Worm (Caenorhabditis elegans) whole organism, L4 larva: Measurements from ENCODE around the gene F09C6.14.
A peak's percentile ranks its signal among the peaks of the same experiment; 100 is the strongest.

Source experiments
- F37D6.2 ChIP-seq: sonication (generic microtip); optimal IDR thresholded peaks from 2 replicates; lab custom pipeline; 2016; ENCODE audit warnings: mild to moderate bottlenecking, missing genetic modification characterization, missing compliant biosample characterization
- F44E2.7 ChIP-seq: fragments of 200-800 bp; sonication (Bioruptor generic); IDR thresholded peaks from 2 replicates; pipeline ENCODE4 v2.1.2; 2022; ENCODE audit warnings: missing genetic modification characterization, missing compliant biosample characterization
- F49E8.2 ChIP-seq: sonication (generic microtip); optimal IDR thresholded peaks from 2 replicates; lab custom pipeline; 2016; ENCODE audit warnings: missing compliant biosample characterization, mild to moderate bottlenecking, missing genetic modification characterization, borderline replicate concordance
- R02D3.7 ChIP-seq: fragments of 150-350 bp; sonication (generic microtip); optimal IDR thresholded peaks from 3 replicates; lab custom pipeline; 2014; ENCODE audit warnings: missing biosample characterization, missing genetic modification characterization
- ZK337.2 ChIP-seq: fragments of 200-800 bp; sonication (Bioruptor generic); IDR thresholded peaks from 2 replicates; pipeline ENCODE4 v1.3.6; 2022; ENCODE audit warnings: missing genetic modification reagents, missing genetic modification characterization, missing compliant biosample characterization
- aha-1 ChIP-seq: fragments of 150-350 bp; peaks from one replicate; lab custom pipeline; 2014; ENCODE audit warnings: missing biosample characterization, missing genetic modification characterization
- aly-2 ChIP-seq: sonication (generic microtip); optimal IDR thresholded peaks from 2 replicates; lab custom pipeline; 2018; ENCODE audit warnings: missing biosample characterization, missing genetic modification characterization
- ceh-28 ChIP-seq: fragments of 150-350 bp; optimal IDR thresholded peaks from 2 replicates; lab custom pipeline; 2014; ENCODE audit warnings: missing biosample characterization, missing genetic modification reagents, missing genetic modification characterization
- ceh-32 ChIP-seq: sonication (generic microtip); optimal IDR thresholded peaks from 2 replicates; lab custom pipeline; 2016; ENCODE audit warnings: mild to moderate bottlenecking, missing genetic modification characterization, missing compliant biosample characterization; ENCODE audit not compliant: poor library complexity
- ceh-44 ChIP-seq: fragments of 200-800 bp; sonication (Bioruptor generic); IDR thresholded peaks from 2 replicates; pipeline ENCODE4 v1.3.6; 2022; ENCODE audit warnings: missing genetic modification reagents, missing genetic modification characterization, missing compliant biosample characterization
- ces-1 ChIP-seq: fragments of 150-350 bp; sonication (generic microtip); optimal IDR thresholded peaks from 4 replicates; lab custom pipeline; 2014; ENCODE audit warnings: missing biosample characterization, missing genetic modification reagents, missing genetic modification characterization
- ctbp-1 ChIP-seq: fragments of 200-800 bp; sonication (Bioruptor generic); IDR thresholded peaks from 2 replicates; pipeline ENCODE4 v1.3.6; 2022; ENCODE audit warnings: missing genetic modification reagents, missing genetic modification characterization, missing compliant biosample characterization
- daf-16 ChIP-seq, 3 experiments: sonication (generic microtip); optimal IDR thresholded peaks; 2 replicates each; lab custom pipeline; 2016 to 2017; ENCODE audit warnings: missing genetic modification characterization in 3 of 3, missing genetic modification reagents in 3 of 3, mild to moderate bottlenecking in 2 of 3, missing compliant biosample characterization in 2 of 3, missing biosample characterization in 1 of 3, moderate library complexity in 1 of 3
- daf-19 ChIP-seq: fragments of 200-800 bp; sonication (Bioruptor generic); conservative IDR thresholded peaks from 2 replicates; pipeline ENCODE4 v1.3.6; 2022; ENCODE audit warnings: missing genetic modification characterization, missing compliant biosample characterization
- dve-1 ChIP-seq: sonication (generic microtip); optimal IDR thresholded peaks from 2 replicates; lab custom pipeline; 2017; ENCODE audit warnings: antibody characterized with exemption, mild to moderate bottlenecking, missing genetic modification characterization, missing compliant biosample characterization; ENCODE audit not compliant: insufficient read depth
- egl-27 ChIP-seq: sonication (generic microtip); optimal IDR thresholded peaks from 3 replicates; lab custom pipeline; 2017; ENCODE audit warnings: missing biosample characterization, missing genetic modification reagents, missing genetic modification characterization
- fos-1 ChIP-seq: fragments of 150-350 bp; optimal IDR thresholded peaks from 2 replicates; lab custom pipeline; 2014; ENCODE audit warnings: missing biosample characterization, missing genetic modification characterization
- hlh-30 ChIP-seq: sonication (generic microtip); optimal IDR thresholded peaks from 2 replicates; lab custom pipeline; 2017; ENCODE audit warnings: antibody characterized with exemption, mild to moderate bottlenecking, missing genetic modification characterization, missing compliant biosample characterization; ENCODE audit not compliant: insufficient read depth
- lim-7 ChIP-seq: fragments of 200-800 bp; sonication (Bioruptor generic); IDR thresholded peaks from 2 replicates; pipeline ENCODE4 v1.3.6; 2022; ENCODE audit warnings: missing genetic modification characterization, missing compliant biosample characterization
- lin-1 ChIP-seq: fragments of 200-800 bp; sonication (Bioruptor generic); IDR thresholded peaks from 2 replicates; pipeline ENCODE4 v1.3.6; 2022; ENCODE audit warnings: missing genetic modification reagents, missing genetic modification characterization, missing compliant biosample characterization
- lin-13 ChIP-seq: fragments of 150-350 bp; optimal IDR thresholded peaks from 2 replicates; lab custom pipeline; 2014; ENCODE audit warnings: missing biosample characterization, missing genetic modification reagents, missing genetic modification characterization
- lin-38 ChIP-seq: fragments of 200-800 bp; sonication (Bioruptor generic); IDR thresholded peaks from 2 replicates; pipeline ENCODE4 v1.3.6; 2022; ENCODE audit warnings: missing genetic modification reagents, missing genetic modification characterization, missing compliant biosample characterization
- lin-39 ChIP-seq: fragments of 150-350 bp; optimal IDR thresholded peaks from 2 replicates; lab custom pipeline; 2014; ENCODE audit warnings: missing biosample characterization, missing genetic modification reagents, missing genetic modification characterization
- madf-5 ChIP-seq, 2 experiments: fragments of 200-800 bp; sonication (Bioruptor generic); IDR thresholded peaks; 2 replicates each; pipeline ENCODE4 v1.3.6; 2022; ENCODE audit warnings: missing compliant biosample characterization in 2 of 2, missing genetic modification characterization in 2 of 2
- mdt-29 ChIP-seq: fragments of 200-800 bp; sonication (Bioruptor generic); IDR thresholded peaks from 2 replicates; pipeline ENCODE4 v1.3.6; 2022; ENCODE audit warnings: missing genetic modification reagents, missing genetic modification characterization, missing compliant biosample characterization
- mep-1 ChIP-seq: fragments of 150-350 bp; sonication (generic microtip); optimal IDR thresholded peaks from 3 replicates; lab custom pipeline; 2014; ENCODE audit warnings: missing biosample characterization, missing genetic modification characterization
- nhr-111 ChIP-seq: fragments of 200-800 bp; sonication (Bioruptor generic); optimal IDR thresholded peaks from 2 replicates; lab custom pipeline; 2018; ENCODE audit warnings: mild to moderate bottlenecking, missing genetic modification characterization, missing compliant biosample characterization
- nhr-28 ChIP-seq: fragments of 150-350 bp; optimal IDR thresholded peaks from 2 replicates; lab custom pipeline; 2014; ENCODE audit warnings: missing biosample characterization, missing genetic modification characterization
- nhr-42 ChIP-seq: fragments of 200-800 bp; sonication (Bioruptor generic); IDR thresholded peaks from 2 replicates; pipeline ENCODE4 v1.3.6; 2022; ENCODE audit warnings: missing genetic modification characterization, missing compliant biosample characterization
- nhr-77 ChIP-seq: fragments of 150-350 bp; optimal IDR thresholded peaks from 2 replicates; lab custom pipeline; 2014; ENCODE audit warnings: missing biosample characterization, missing genetic modification characterization
- rbr-2 ChIP-seq: sonication (generic microtip); optimal IDR thresholded peaks from 2 replicates; lab custom pipeline; 2016; ENCODE audit warnings: missing genotype, missing genetic modification characterization, missing compliant biosample characterization
- saeg-2 ChIP-seq: fragments of 200-800 bp; sonication (Bioruptor generic); IDR thresholded peaks from 2 replicates; pipeline ENCODE4 v1.3.6; 2022; ENCODE audit warnings: missing genetic modification reagents, missing genetic modification characterization, missing compliant biosample characterization
- snpc-1.2 ChIP-seq: fragments of 200-800 bp; sonication (Bioruptor generic); IDR thresholded peaks from 2 replicates; pipeline ENCODE4 v1.3.6; 2022; ENCODE audit warnings: missing genetic modification reagents, missing genetic modification characterization, missing compliant biosample characterization
- tra-1 ChIP-seq: fragments of 200-800 bp; sonication (Bioruptor generic); IDR thresholded peaks from 2 replicates; pipeline ENCODE4 v1.3.6; 2022; ENCODE audit warnings: missing genetic modification reagents, missing genetic modification characterization, missing compliant biosample characterization
- unc-39 ChIP-seq: sonication (generic microtip); optimal IDR thresholded peaks from 2 replicates; lab custom pipeline; 2017; ENCODE audit warnings: missing biosample characterization, missing genetic modification characterization
- vab-7 ChIP-seq: fragments of 200-800 bp; sonication (Bioruptor generic); IDR thresholded peaks from 2 replicates; pipeline ENCODE4 v1.3.6; 2022; ENCODE audit warnings: missing genetic modification reagents, missing genetic modification characterization, missing compliant biosample characterization
- zip-2 ChIP-seq: fragments of 150-350 bp; optimal IDR thresholded peaks from 2 replicates; lab custom pipeline; 2014; ENCODE audit warnings: missing biosample characterization, missing genetic modification characterization
- ztf-11 ChIP-seq: fragments of 150-350 bp; optimal IDR thresholded peaks from 2 replicates; lab custom pipeline; 2014; ENCODE audit warnings: missing biosample characterization, missing genetic modification characterization

F09C6.14 gene

DNA sequence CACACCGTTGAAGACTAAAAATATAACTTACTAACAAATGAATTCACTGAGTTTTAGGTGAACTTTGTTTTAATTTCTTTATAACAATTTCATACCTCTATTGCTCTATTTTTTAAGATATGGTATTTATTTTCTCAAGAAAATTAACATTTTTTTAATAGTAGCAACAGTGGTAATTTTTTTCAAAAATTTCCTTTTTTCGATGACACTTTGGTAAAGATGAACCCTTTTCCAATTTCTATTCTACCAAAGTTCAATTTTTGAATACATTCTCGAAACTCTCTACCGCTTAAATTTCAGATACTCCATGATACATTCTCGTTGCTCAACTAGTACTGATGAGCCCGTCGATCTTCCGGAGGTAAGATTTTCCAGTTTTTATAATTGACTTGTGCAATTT, 31.2 kb downstream of the F09C6.14 start, which contains the start of gene nhr-116:
TSS of gene nhr-116 (plus strand) at position 301 of the 400 bp plus-strand sequence.
- no peak for TF ChIP-seq dve-1 (tag; lab: Kevin White, UChicago)
- TF ChIP-seq hlh-30 = no peak
- TF ChIP-seq mdt-29 (GFP tag; lab: Robert Waterston, UW) = no peak
- no peak for TF ChIP-seq vab-7 (GFP tag; lab: Robert Waterston, UW)
- TF ChIP-seq aly-2 = no peak
- TF ChIP-seq ztf-11 (tag; lab: Kevin White, UChicago) = no peak
- TF ChIP-seq daf-16 (GFP tag; optimal IDR thresholded peaks at IDR 0.05; lab: Kevin White, UChicago) = no peak
- TF ChIP-seq daf-16 (tag; optimal IDR thresholded peaks at IDR 0.05; lab: Kevin White, UChicago) = no peak
- TF ChIP-seq ceh-44 (GFP tag; lab: Robert Waterston, UW) = no peak
- TF ChIP-seq nhr-77 (tag; lab: Kevin White, UChicago) = no peak
- TF ChIP-seq egl-27 (tag; lab: Kevin White, UChicago) = no peak

DNA sequence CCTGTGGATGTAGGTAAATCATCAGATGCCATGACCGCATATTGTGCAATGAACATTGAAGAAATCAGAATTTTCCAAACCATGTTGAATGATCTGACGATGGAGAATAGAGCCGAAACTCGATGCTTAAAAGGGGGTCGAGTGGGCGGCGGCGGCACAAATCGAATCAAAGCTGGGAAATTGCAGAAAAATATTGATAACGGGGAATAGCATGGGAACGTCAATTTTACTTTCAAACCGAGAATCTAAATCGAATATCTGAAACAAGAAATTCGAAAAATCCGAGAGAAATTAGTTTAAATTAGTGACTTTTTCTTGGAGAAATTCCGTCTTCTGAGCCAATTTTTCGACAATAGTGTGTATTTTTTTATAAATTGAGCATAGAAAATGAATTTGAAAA, 35.3 kb downstream of the F09C6.14 start, which contains the start of gene F09C6.10:
TSS of gene F09C6.10 (minus strand) at position 101 of the 400 bp plus-strand sequence.
- no peak for TF ChIP-seq ceh-44 (GFP tag; lab: Robert Waterston, UW)
- TF ChIP-seq snpc-1.2 = no peak
- no peak for TF ChIP-seq nhr-28 (tag; lab: Kevin White, UChicago)
- TF ChIP-seq unc-39 (tag; lab: Kevin White, UChicago) = no peak
- no peak for TF ChIP-seq saeg-2 (GFP tag; lab: Robert Waterston, UW)
- no peak for TF ChIP-seq R02D3.7 (tag; lab: Kevin White, UChicago)
- TF ChIP-seq tra-1 (GFP tag; lab: Robert Waterston, UW) = no peak
- TF ChIP-seq zip-2 = no peak
- no peak for TF ChIP-seq ces-1 (GFP tag; lab: Kevin White, UChicago)
- TF ChIP-seq nhr-42 (GFP tag; lab: Robert Waterston, UW) = no peak
- TF ChIP-seq daf-19 (GFP tag; lab: Robert Waterston, UW) = no peak
- TF ChIP-seq nhr-77 (tag; lab: Kevin White, UChicago) = no peak
- TF ChIP-seq madf-5 (GFP tag; IDR thresholded peaks at IDR 0.05; lab: Robert Waterston, UW) = no peak
- no peak for TF ChIP-seq ZK337.2
- TF ChIP-seq lim-7 (GFP tag; lab: Robert Waterston, UW) = no peak

DNA sequence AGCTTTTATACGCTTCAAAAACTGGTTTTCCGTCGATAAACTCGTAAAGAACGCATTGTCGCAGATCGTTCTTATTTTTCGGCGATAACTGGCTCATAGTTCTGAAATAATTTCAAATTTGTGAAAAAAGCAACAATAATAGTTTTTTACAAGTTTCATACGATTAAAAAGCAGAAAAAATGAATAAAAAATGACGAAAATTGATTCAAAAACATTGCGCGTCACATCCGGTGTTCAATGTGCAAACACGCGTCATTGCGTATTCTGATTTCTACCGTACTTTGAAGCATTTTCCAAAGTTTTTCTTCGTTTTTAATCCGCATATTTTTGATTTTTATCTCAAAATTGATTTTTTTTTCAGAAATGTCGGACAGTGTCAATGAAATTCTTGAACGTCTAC, 37.6 kb downstream of the F09C6.14 start, which contains the start of the genes fbxa-206 and Y102A5C.2:
TSS of gene fbxa-206 (minus strand) at position 101 of the 400 bp plus-strand sequence.
TSS of gene Y102A5C.2 (plus strand) at position 354 of the 400 bp plus-strand sequence.
- TF ChIP-seq aha-1 (tag; lab: Kevin White, UChicago) (peak; percentile 18), ceh-32 (tag; lab: Kevin White, UChicago) (no peak)

DNA sequence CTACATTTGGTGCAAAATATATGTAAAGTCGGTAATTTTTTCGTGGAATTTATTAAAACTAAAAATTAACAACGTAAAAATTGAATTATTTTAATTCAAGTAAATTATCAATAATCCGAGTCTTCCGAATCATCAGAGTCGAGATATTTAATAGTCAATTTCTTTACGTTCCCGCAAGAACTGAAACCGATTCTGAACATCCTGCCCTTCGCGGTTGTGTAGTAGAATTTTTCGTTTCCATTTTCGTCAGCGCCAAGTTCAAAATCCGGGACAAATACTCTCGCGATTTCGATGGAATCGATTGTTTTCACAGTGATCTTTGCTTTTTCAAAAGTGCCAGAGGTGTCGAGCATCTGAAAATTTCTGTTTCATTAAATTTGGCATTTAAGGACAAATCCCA, 38.9 kb downstream of the F09C6.14 start:
- TF ChIP-seq F37D6.2 (tag; lab: Kevin White, UChicago) = no peak
- TF ChIP-seq F44E2.7 = no peak
- TF ChIP-seq nhr-111 = no peak
- TF ChIP-seq zip-2 = no peak
- TF ChIP-seq ctbp-1 (GFP tag; lab: Robert Waterston, UW) = no peak
- TF ChIP-seq fos-1 (tag; lab: Kevin White, UChicago) = no peak
- peak; percentile 63 for TF ChIP-seq lin-38 (GFP tag; lab: Robert Waterston, UW)
- TF ChIP-seq lim-7 (GFP tag; lab: Robert Waterston, UW) = no peak
- no peak for TF ChIP-seq madf-5 (GFP tag; IDR thresholded peaks at IDR 0.05; lab: Robert Waterston, UW)
- no peak for TF ChIP-seq ceh-28 (tag; lab: Kevin White, UChicago)
- TF ChIP-seq lin-13 = no peak
- TF ChIP-seq lin-1 (GFP tag; lab: Robert Waterston, UW) = no peak
- no peak for TF ChIP-seq mep-1 (tag; lab: Kevin White, UChicago)
- no peak for TF ChIP-seq rbr-2 (tag; lab: Kevin White, UChicago)
- TF ChIP-seq F49E8.2 (tag; lab: Kevin White, UChicago) = peak; percentile 68
- TF ChIP-seq lin-39 (tag; lab: Kevin White, UChicago) = no peak
